Worm (Caenorhabditis elegans): ENCODE data around the gene sqv-6.

sqv-6 gene

ce11 chrV:942556-942955 lies 22.0 kb downstream of the sqv-6 start:
- no peak for TF ChIP-seq fkh-6 (tag; optimal IDR thresholded peaks at IDR 0.05)
- TF ChIP-seq ceh-45 (GFP tag; IDR thresholded peaks at IDR 0.05), result no peak
- TF ChIP-seq ttx-3 (tag; optimal IDR thresholded peaks at IDR 0.05), result no peak
- TF ChIP-seq pha-2 (tag; optimal IDR thresholded peaks at IDR 0.05), result no peak
- TF ChIP-seq hlh-30 (tag; optimal IDR thresholded peaks at IDR 0.05; ENCODE audit: insufficient read depth), result no peak
- no peak for TF ChIP-seq ama-1 (optimal IDR thresholded peaks at IDR 0.05)
- TF ChIP-seq hlh-15 (tag; optimal IDR thresholded peaks at IDR 0.05), result no peak
- no peak for TF ChIP-seq sdc-2 (tag; optimal IDR thresholded peaks at IDR 0.05)

ce11 chrV:939341-939740 lies 25.2 kb downstream of the sqv-6 start:
- no peak for TF ChIP-seq ceh-45 (GFP tag; IDR thresholded peaks at IDR 0.05)
- no peak for TF ChIP-seq ceh-22 (tag; optimal IDR thresholded peaks at IDR 0.05)
- TF ChIP-seq fkh-6 (tag; optimal IDR thresholded peaks at IDR 0.05), result no peak
- peak; percentile 66 for TF ChIP-seq nfya-1 (tag; optimal IDR thresholded peaks at IDR 0.05)

- TF ChIP-seq K09A11.1 (tag; optimal IDR thresholded peaks at IDR 0.05; ENCODE audit: insufficient read depth) (no peak), nfya-1 (tag; optimal IDR thresholded peaks at IDR 0.05) (no peak), hlh-8 (tag; optimal IDR thresholded peaks at IDR 0.05) (no peak), ahr-1 (tag; optimal IDR thresholded peaks at IDR 0.05) (no peak), pha-2 (tag; optimal IDR thresholded peaks at IDR 0.05) (no peak), sdc-2 (tag; optimal IDR thresholded peaks at IDR 0.05) (no peak), ceh-31 (tag; optimal IDR thresholded peaks at IDR 0.05) (no peak), K02D7.2 (tag; optimal IDR thresholded peaks at IDR 0.05) (no peak), T23F11.4 (GFP tag; optimal IDR thresholded peaks at IDR 0.05) (no peak), mec-3 (tag; optimal IDR thresholded peaks at IDR 0.05; ENCODE audit: borderline replicate concordance) (no peak), fax-1 (tag; optimal IDR thresholded peaks at IDR 0.05) (no peak), eyg-1 (tag; optimal IDR thresholded peaks at IDR 0.05) (no peak), hlh-13 (GFP tag; optimal IDR thresholded peaks at IDR 0.05) (no peak), ttx-3 (tag; optimal IDR thresholded peaks at IDR 0.05) (no peak)
Measured at ce11 chrV:917488-917887, 47.1 kb downstream of the sqv-6 start, which contains the start of gene H24K24.2. Gene H24K24.2 (plus strand): TSS chrV:917788.

- TF ChIP-seq ceh-30 (tag; optimal IDR thresholded peaks at IDR 0.05) (no peak), K09A11.1 (tag; optimal IDR thresholded peaks at IDR 0.05; ENCODE audit: insufficient read depth) (no peak), ceh-18 (tag; optimal IDR thresholded peaks at IDR 0.05) (no peak), pat-9 (tag; optimal IDR thresholded peaks at IDR 0.05) (no peak), unc-86 (tag; optimal IDR thresholded peaks at IDR 0.05) (no peak), nfya-1 (tag; optimal IDR thresholded peaks at IDR 0.05) (no peak), ceh-2 (tag; optimal IDR thresholded peaks at IDR 0.05) (no peak), T23F11.4 (GFP tag; optimal IDR thresholded peaks at IDR 0.05) (no peak), rnt-1 (tag; optimal IDR thresholded peaks at IDR 0.05) (no peak), pros-1 (tag; optimal IDR thresholded peaks at IDR 0.05) (no peak), che-1 (tag; optimal IDR thresholded peaks at IDR 0.05) (no peak), ref-2 (tag; optimal IDR thresholded peaks at IDR 0.05) (no peak), ama-1 (optimal IDR thresholded peaks at IDR 0.05) (no peak), fkh-6 (tag; optimal IDR thresholded peaks at IDR 0.05) (no peak)
Measured at ce11 chrV:915716-916115, 48.9 kb downstream of the sqv-6 start.

ce11 chrV:911474-911873 lies 53.1 kb downstream of the sqv-6 start, which contains the start of gene adh-5:
Gene adh-5 (plus strand): TSS chrV:911774.
- TF ChIP-seq pha-2 (tag; optimal IDR thresholded peaks at IDR 0.05) (no peak), zip-5 (tag; optimal IDR thresholded peaks at IDR 0.05) (no peak), lin-11 (tag; optimal IDR thresholded peaks at IDR 0.05) (no peak), tbx-2 (tag; optimal IDR thresholded peaks at IDR 0.05) (no peak), elt-4 (tag; optimal IDR thresholded peaks at IDR 0.05) (no peak), dve-1 (tag; optimal IDR thresholded peaks at IDR 0.05) (no peak), K09A11.1 (tag; optimal IDR thresholded peaks at IDR 0.05; ENCODE audit: insufficient read depth) (no peak), nhr-11 (tag; optimal IDR thresholded peaks at IDR 0.05) (no peak), syd-9 (tag; optimal IDR thresholded peaks at IDR 0.05) (no peak), unc-42 (tag; optimal IDR thresholded peaks at IDR 0.05) (no peak), fkh-6 (tag; optimal IDR thresholded peaks at IDR 0.05) (no peak), K02D7.2 (tag; optimal IDR thresholded peaks at IDR 0.05) (no peak), pha-4 (tag; optimal IDR thresholded peaks at IDR 0.05) (no peak), hlh-8 (tag; optimal IDR thresholded peaks at IDR 0.05) (no peak), ets-4 (tag; optimal IDR thresholded peaks at IDR 0.05) (no peak), fax-1 (tag; optimal IDR thresholded peaks at IDR 0.05) (no peak), ztf-16 (tag; optimal IDR thresholded peaks at IDR 0.05) (no peak), ceh-9 (tag; optimal IDR thresholded peaks at IDR 0.05) (no peak), npax-4 (tag; optimal IDR thresholded peaks at IDR 0.05) (no peak)
